Fruit fly (Drosophila melanogaster): ENCODE measurements around the gene Culd.

- TF ChIP-seq Myc (optimal IDR thresholded peaks at IDR 0.05) (no peak), psq (optimal IDR thresholded peaks at IDR 0.05) (no peak), h (optimal IDR thresholded peaks at IDR 0.05) (no peak), ttk (optimal IDR thresholded peaks at IDR 0.05) (no peak), insv (optimal IDR thresholded peaks at IDR 0.05) (no peak), Sin3A (optimal IDR thresholded peaks at IDR 0.05) (no peak)
Observed at dm6 chr3L:8372035-8372434, 15.9 kb upstream of the Culd start, which contains the start of gene ImpE1.

Measured in Kc167 (cell line).